Fruit fly (Drosophila melanogaster) whole organism, embryonic: ENCODE results near the gene Idgf3.

Experiments
- CG10147 ChIP-seq: fragments of 200-800 bp; sonication (Bioruptor generic); optimal IDR thresholded peaks from 2 replicates; lab custom pipeline; 2019; ENCODE audit warnings: missing biosample characterization, mild to moderate bottlenecking, missing genetic modification characterization, moderate library complexity
- CG10366 ChIP-seq: fragments of 200-800 bp; sonication (Bioruptor generic); IDR thresholded peaks from 2 replicates; pipeline ENCODE4 v1.3.6; 2022; ENCODE audit warnings: missing biosample characterization, missing genetic modification characterization
- CG11560 ChIP-seq: fragments of 200-800 bp; sonication (Bioruptor generic); IDR thresholded peaks from 3 replicates; pipeline ENCODE4 v1.3.6; 2022; ENCODE audit warnings: missing biosample characterization, missing genetic modification characterization
- CG13775 ChIP-seq: fragments of 200-800 bp; sonication (Bioruptor generic); optimal IDR thresholded peaks from 3 replicates; lab custom pipeline; 2017; ENCODE audit warnings: missing biosample characterization, mild to moderate bottlenecking, missing genetic modification characterization
- CG14667 ChIP-seq: fragments of 200-800 bp; sonication (Bioruptor generic); IDR thresholded peaks from 2 replicates; pipeline ENCODE4 v1.3.6; 2022; ENCODE audit warnings: missing biosample characterization, missing genetic modification characterization
- CG15601 ChIP-seq: fragments of 200-800 bp; sonication (Bioruptor generic); optimal IDR thresholded peaks from 3 replicates; lab custom pipeline; 2019; ENCODE audit warnings: missing biosample characterization, mild to moderate bottlenecking, missing genetic modification characterization, moderate library complexity
- CG2120 ChIP-seq: fragments of 200-800 bp; sonication (Bioruptor generic); optimal IDR thresholded peaks from 3 replicates; lab custom pipeline; 2016; ENCODE audit warnings: missing biosample characterization, missing genetic modification characterization
- CG2875 ChIP-seq: fragments of 200-800 bp; sonication (Bioruptor generic); optimal IDR thresholded peaks from 2 replicates; lab custom pipeline; 2017; ENCODE audit warnings: missing biosample characterization, mild to moderate bottlenecking, missing genetic modification characterization, missing genetic modification reagents
- CG4328 ChIP-seq: fragments of 200-800 bp; sonication (Bioruptor generic); optimal IDR thresholded peaks from 3 replicates; lab custom pipeline; 2017; ENCODE audit warnings: missing biosample characterization, missing genetic modification reagents, missing genetic modification characterization
- CG4424 ChIP-seq: fragments of 200-800 bp; sonication (Bioruptor generic); optimal IDR thresholded peaks from 3 replicates; lab custom pipeline; 2016; ENCODE audit warnings: missing biosample characterization, missing genetic modification characterization
- CG6683 ChIP-seq: fragments of 200-800 bp; sonication (Bioruptor generic); optimal IDR thresholded peaks from 2 replicates; lab custom pipeline; 2017; ENCODE audit warnings: missing biosample characterization, mild to moderate bottlenecking, missing genetic modification characterization, missing genetic modification reagents
- CG6791 ChIP-seq: fragments of 200-800 bp; sonication (Bioruptor generic); IDR thresholded peaks from 3 replicates; pipeline ENCODE4 v1.3.6; 2022; ENCODE audit warnings: missing biosample characterization, missing genetic modification characterization; ENCODE audit not compliant: partially characterized antibody
- Camta ChIP-seq: fragments of 200-800 bp; sonication (Bioruptor generic); optimal IDR thresholded peaks from 2 replicates; lab custom pipeline; 2016; ENCODE audit warnings: missing biosample characterization, missing genetic modification characterization
- Chrac-16 ChIP-seq: fragments of 200-800 bp; sonication (Bioruptor generic); optimal IDR thresholded peaks from 3 replicates; lab custom pipeline; 2016; ENCODE audit warnings: missing biosample characterization, missing genetic modification characterization
- CkIIα-i1 ChIP-seq: fragments of 200-800 bp; sonication (Bioruptor generic); IDR thresholded peaks from 2 replicates; pipeline ENCODE4 v1.3.6; 2022; ENCODE audit warnings: missing biosample characterization, missing genetic modification characterization
- Dek ChIP-seq: fragments of 200-800 bp; sonication (Bioruptor generic); optimal IDR thresholded peaks from 3 replicates; lab custom pipeline; 2019; ENCODE audit warnings: missing biosample characterization, mild to moderate bottlenecking, missing genetic modification characterization, moderate library complexity
- Ets97D ChIP-seq: fragments of 200-800 bp; sonication (Bioruptor generic); optimal IDR thresholded peaks from 3 replicates; lab custom pipeline; 2016; ENCODE audit warnings: missing biosample characterization, missing genetic modification characterization
- Fer3 ChIP-seq: fragments of 200-800 bp; sonication (Bioruptor generic); optimal IDR thresholded peaks from 2 replicates; lab custom pipeline; 2018; ENCODE audit warnings: missing biosample characterization, mild to moderate bottlenecking, missing genetic modification characterization, moderate library complexity
- Gsc ChIP-seq: fragments of 200-800 bp; sonication (Bioruptor generic); IDR thresholded peaks from 2 replicates; pipeline ENCODE4 v1.3.6; 2022; ENCODE audit warnings: missing biosample characterization, missing genetic modification characterization
- H2.0 ChIP-seq: fragments of 200-800 bp; sonication (Bioruptor generic); IDR thresholded peaks from 2 replicates; pipeline ENCODE4 v1.3.6; 2022; ENCODE audit warnings: missing biosample characterization, missing genetic modification characterization
- Mrtf ChIP-seq: fragments of 200-800 bp; sonication (Bioruptor generic); IDR thresholded peaks from 3 replicates; pipeline ENCODE4 v1.3.6; 2022; ENCODE audit warnings: missing biosample characterization, missing genetic modification characterization
- Poxn ChIP-seq: fragments of 200-800 bp; sonication (Bioruptor generic); IDR thresholded peaks from 2 replicates; pipeline ENCODE4 v1.3.6; 2022; ENCODE audit warnings: missing biosample characterization, missing genetic modification characterization
- Ptx1 ChIP-seq: fragments of 200-800 bp; sonication (Bioruptor generic); IDR thresholded peaks from 2 replicates; pipeline ENCODE4 v1.3.6; 2022; ENCODE audit warnings: missing biosample characterization, missing genetic modification characterization
- Ravus ChIP-seq: fragments of 200-800 bp; sonication (Bioruptor generic); IDR thresholded peaks from 2 replicates; pipeline ENCODE4 v1.3.6; 2022; ENCODE audit warnings: missing biosample characterization, missing genetic modification characterization
- Sox102F ChIP-seq: fragments of 200-800 bp; sonication (Bioruptor generic); optimal IDR thresholded peaks from 2 replicates; lab custom pipeline; 2018; ENCODE audit warnings: missing biosample characterization, mild to moderate bottlenecking, missing genetic modification characterization, moderate library complexity
- Stat92E ChIP-seq, 3 experiments: fragments of >200 bp in 2 of 3; fragments of 200-800 bp in 1 of 3; sonication (Bioruptor generic) in 1 of 3; optimal IDR thresholded peaks; 2 replicates each; lab custom pipeline; 2017 to 2019; ENCODE audit warnings: missing biosample characterization in 3 of 3, missing genetic modification characterization in 3 of 3, mild to moderate bottlenecking in 1 of 3, moderate library complexity in 1 of 3
- Xrp1 ChIP-seq: fragments of 200-800 bp; sonication (Bioruptor generic); IDR thresholded peaks from 2 replicates; pipeline ENCODE4 v1.3.6; 2022; ENCODE audit warnings: missing biosample characterization, missing genetic modification characterization
- btn ChIP-seq: fragments of 200-800 bp; sonication (Bioruptor generic); optimal IDR thresholded peaks from 2 replicates; lab custom pipeline; 2016; ENCODE audit warnings: missing biosample characterization, missing genetic modification characterization
- cad ChIP-seq: fragments of >200 bp; optimal IDR thresholded peaks from 2 replicates; lab custom pipeline; 2017; ENCODE audit warnings: missing biosample characterization, missing genetic modification characterization
- caup ChIP-seq: fragments of 200-800 bp; sonication (Bioruptor generic); optimal IDR thresholded peaks from 3 replicates; lab custom pipeline; 2017; ENCODE audit warnings: missing biosample characterization, mild to moderate bottlenecking, missing genetic modification characterization, moderate library complexity; ENCODE audit not compliant: severe bottlenecking
- chif ChIP-seq, 2 experiments: fragments of 200-800 bp; sonication (Bioruptor generic); optimal IDR thresholded peaks; 3 replicates each; lab custom pipeline; 2016; ENCODE audit warnings: missing biosample characterization in 2 of 2, missing genetic modification characterization in 2 of 2
- crc ChIP-seq: fragments of 200-800 bp; sonication (Bioruptor generic); optimal IDR thresholded peaks from 2 replicates; lab custom pipeline; 2016; ENCODE audit warnings: missing biosample characterization, missing genetic modification characterization
- disco-r ChIP-seq: fragments of 200-800 bp; sonication (Bioruptor generic); optimal IDR thresholded peaks from 2 replicates; lab custom pipeline; 2016; ENCODE audit warnings: missing biosample characterization, missing genetic modification characterization
- en ChIP-seq: fragments of 200-800 bp; sonication (Bioruptor generic); optimal IDR thresholded peaks from 2 replicates; lab custom pipeline; 2016; ENCODE audit warnings: missing biosample characterization, missing genetic modification characterization
- esg ChIP-seq: fragments of 200-800 bp; sonication (Bioruptor generic); conservative IDR thresholded peaks from 2 replicates; pipeline ENCODE4 v1.3.6; 2022; ENCODE audit warnings: missing biosample characterization, missing genetic modification characterization
- eve ChIP-seq, 2 experiments: fragments of >200 bp; optimal IDR thresholded peaks; 2 replicates each; lab custom pipeline; 2017; ENCODE audit warnings: missing biosample characterization in 2 of 2, missing genetic modification characterization in 2 of 2
- klu ChIP-seq: fragments of 200-800 bp; sonication (Bioruptor generic); IDR thresholded peaks from 2 replicates; pipeline ENCODE4 v1.3.6; 2022; ENCODE audit warnings: missing biosample characterization, missing genetic modification characterization
- lilli ChIP-seq: fragments of 200-800 bp; sonication (Bioruptor generic); optimal IDR thresholded peaks from 3 replicates; lab custom pipeline; 2016; ENCODE audit warnings: missing biosample characterization, missing genetic modification characterization
- nau ChIP-seq: fragments of 200-800 bp; sonication (Bioruptor generic); optimal IDR thresholded peaks from 3 replicates; lab custom pipeline; 2017; ENCODE audit warnings: missing biosample characterization, mild to moderate bottlenecking, missing genetic modification characterization, missing genetic modification reagents
- nerfin-2 ChIP-seq: fragments of 200-800 bp; sonication (Bioruptor generic); IDR thresholded peaks from 2 replicates; pipeline ENCODE4 v1.3.6; 2022; ENCODE audit warnings: missing biosample characterization, missing genetic modification characterization; ENCODE audit not compliant: partially characterized antibody
- pum ChIP-seq: fragments of 200-800 bp; sonication (Bioruptor generic); optimal IDR thresholded peaks from 2 replicates; lab custom pipeline; 2016; ENCODE audit warnings: missing biosample characterization, missing genetic modification characterization
- repo ChIP-seq: fragments of 200-800 bp; sonication (Bioruptor generic); optimal IDR thresholded peaks from 2 replicates; lab custom pipeline; 2016; ENCODE audit warnings: missing biosample characterization, missing genetic modification characterization
- ro ChIP-seq: fragments of 200-800 bp; sonication (Bioruptor generic); IDR thresholded peaks from 2 replicates; pipeline ENCODE4 v1.3.6; 2022; ENCODE audit warnings: missing biosample characterization, missing genetic modification characterization
- slou ChIP-seq: fragments of 200-800 bp; sonication (Bioruptor generic); optimal IDR thresholded peaks from 3 replicates; lab custom pipeline; 2016; ENCODE audit warnings: missing biosample characterization, missing genetic modification characterization
- sug ChIP-seq: fragments of 200-800 bp; optimal IDR thresholded peaks from 2 replicates; lab custom pipeline; 2019; ENCODE audit warnings: missing biosample characterization, mild to moderate bottlenecking, missing genetic modification characterization, moderate library complexity
- tgo ChIP-seq: fragments of 200-800 bp; sonication (Bioruptor generic); IDR thresholded peaks from 3 replicates; pipeline ENCODE4 v1.3.6; 2022; ENCODE audit warnings: missing biosample characterization, missing genetic modification characterization
- vnd ChIP-seq: fragments of 200-800 bp; sonication (Bioruptor generic); IDR thresholded peaks from 3 replicates; pipeline ENCODE4 v1.3.6; 2022; ENCODE audit warnings: missing biosample characterization, missing genetic modification characterization; ENCODE audit not compliant: partially characterized antibody
- zen ChIP-seq: fragments of 200-800 bp; sonication (Bioruptor generic); optimal IDR thresholded peaks from 3 replicates; lab custom pipeline; 2018; ENCODE audit warnings: missing biosample characterization, mild to moderate bottlenecking, missing genetic modification characterization, moderate library complexity
- zen2 ChIP-seq: fragments of 200-800 bp; sonication (Bioruptor generic); IDR thresholded peaks from 3 replicates; pipeline ENCODE4 v1.3.6; 2022; ENCODE audit warnings: missing biosample characterization, missing genetic modification characterization; ENCODE audit not compliant: partially characterized antibody

The Idgf3 gene

DNA sequence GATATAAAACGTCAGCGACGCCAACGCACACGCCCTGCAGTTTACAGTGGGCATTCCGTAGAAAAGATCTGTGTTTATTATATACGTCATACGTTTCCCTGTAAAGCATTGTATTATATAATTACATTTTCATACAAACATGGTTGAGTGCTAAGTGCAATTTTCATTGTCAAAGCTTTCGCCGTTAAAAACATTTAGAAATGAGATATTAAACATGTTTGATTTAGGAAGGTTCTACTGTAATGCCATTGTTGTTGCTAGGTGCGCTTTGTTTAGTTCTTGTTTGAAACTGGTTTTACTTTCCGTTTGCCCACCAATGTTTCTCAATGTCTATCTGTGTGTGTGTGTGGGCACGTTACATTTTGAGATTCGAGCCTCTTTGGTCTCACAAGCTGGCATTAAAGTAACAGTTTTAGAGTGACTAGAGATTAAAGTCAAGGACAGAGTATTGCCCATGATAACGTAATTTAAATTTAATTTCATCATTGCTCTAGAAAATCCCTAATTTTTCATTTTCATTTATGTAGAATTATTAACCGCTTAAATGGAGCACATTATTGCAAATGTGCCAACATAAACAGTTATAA, 42.0 kb downstream of the Idgf3 start (continued):
- TF ChIP-seq CG6683 (GFP tag; lab: Kevin White, UChicago): peak; percentile 54
- TF ChIP-seq Poxn (GFP tag; lab: Robert Waterston, UW): 0 out of 2 replicates have a peak, but pooled peaks have one; percentile 14
- TF ChIP-seq eve (GFP tag; optimal IDR thresholded peaks at IDR 0.05; lab: Kevin White, UChicago): peak in 1 of 2 experiments; percentile 91
- peak; percentile 69 for TF ChIP-seq zen (tag; lab: Kevin White, UChicago)
- peak; percentile 75 for TF ChIP-seq caup
- TF ChIP-seq Gsc (GFP tag; lab: Robert Waterston, UW): no peak
- TF ChIP-seq CG11560 (tag; lab: Robert Waterston, UW): peak; percentile 18; the same call in 1 of the 3 replicates
- TF ChIP-seq H2.0 (GFP tag; lab: Robert Waterston, UW): peak; percentile 53; the same call in 1 of the 2 replicates
- TF ChIP-seq Fer3: peak; percentile 76
- peak; percentile 64 for TF ChIP-seq CG15601
- peak; percentile 10 for TF ChIP-seq en (GFP tag; lab: Kevin White, UChicago)
- TF ChIP-seq disco-r (GFP tag; lab: Kevin White, UChicago): no peak
- no peak for TF ChIP-seq zen2 (GFP tag; lab: Robert Waterston, UW)
- TF ChIP-seq CG10366 (GFP tag; lab: Robert Waterston, UW): peak; percentile 66
- peak; percentile 63 for TF ChIP-seq esg (GFP tag; lab: Robert Waterston, UW)
- peak; percentile 28 for TF ChIP-seq Ets97D (GFP tag; lab: Kevin White, UChicago)
- peak; percentile 72 for TF ChIP-seq Chrac-16 (GFP tag; lab: Kevin White, UChicago)
- peak; percentile 32 for TF ChIP-seq repo (GFP tag; lab: Kevin White, UChicago)
- peak; percentile 28 for TF ChIP-seq CG4328 (GFP tag; lab: Kevin White, UChicago)
- TF ChIP-seq Camta (GFP tag; lab: Kevin White, UChicago): peak; percentile 37
- peak; percentile 87 for TF ChIP-seq Ptx1 (GFP tag; lab: Robert Waterston, UW)
- peak; percentile 65 for TF ChIP-seq nau
- no peak for TF ChIP-seq nerfin-2
- peak; percentile 66; the same call in 1 of the 2 replicates for TF ChIP-seq klu
- TF ChIP-seq CG4424 (GFP tag; lab: Kevin White, UChicago): peak; percentile 75
- TF ChIP-seq Sox102F (GFP tag; lab: Kevin White, UChicago): peak; percentile 87
- TF ChIP-seq Dek: peak; percentile 70
- TF ChIP-seq Stat92E (GFP tag; optimal IDR thresholded peaks at IDR 0.05; lab: Kevin White, UChicago): peak in 1 of 3 experiments; percentile 27
- TF ChIP-seq sug (tag; lab: Kevin White, UChicago): peak; percentile 54
- TF ChIP-seq CkIIα-i1 (GFP tag; lab: Robert Waterston, UW): no peak
- no peak for TF ChIP-seq crc (GFP tag; lab: Kevin White, UChicago)
- TF ChIP-seq vnd (GFP tag; lab: Robert Waterston, UW): no peak
- peak; percentile 80; the same call in 2 of the 3 replicates for TF ChIP-seq Mrtf (GFP tag; lab: Robert Waterston, UW)
- peak; percentile 23 for TF ChIP-seq slou (GFP tag; lab: Kevin White, UChicago)
- TF ChIP-seq chif (GFP tag; optimal IDR thresholded peaks at IDR 0.05; lab: Kevin White, UChicago): peak; percentile 53 to 83
- no peak for TF ChIP-seq ro (GFP tag; lab: Robert Waterston, UW)
- peak; percentile 79 for TF ChIP-seq tgo (GFP tag; lab: Robert Waterston, UW)
- no peak for TF ChIP-seq cad (GFP tag; lab: Kevin White, UChicago)
- TF ChIP-seq CG14667 (GFP tag; lab: Robert Waterston, UW): no peak; the same call in 1 of the 2 replicates
- TF ChIP-seq Xrp1: peak; percentile 86
- peak; percentile 56 for TF ChIP-seq CG2875 (GFP tag; lab: Kevin White, UChicago)
- TF ChIP-seq CG2120 (GFP tag; lab: Kevin White, UChicago): peak; percentile 77
- no peak; the same call in 1 of the 2 replicates for TF ChIP-seq Ravus
- peak; percentile 54 for TF ChIP-seq CG10147 (GFP tag; lab: Kevin White, UChicago)
- peak; percentile 77 for TF ChIP-seq lilli (GFP tag; lab: Kevin White, UChicago)
- TF ChIP-seq CG6791: 0 out of 3 replicates have a peak, but pooled peaks have one; percentile 24
- TF ChIP-seq btn (GFP tag; lab: Kevin White, UChicago): peak; percentile 24
- TF ChIP-seq pum (GFP tag; lab: Kevin White, UChicago): peak; percentile 66
- peak; percentile 70 for TF ChIP-seq CG13775 (GFP tag; lab: Kevin White, UChicago)
